Fruit fly (Drosophila melanogaster): Measurements from ENCODE around the gene CG42371.

The CG42371 gene

DNA sequence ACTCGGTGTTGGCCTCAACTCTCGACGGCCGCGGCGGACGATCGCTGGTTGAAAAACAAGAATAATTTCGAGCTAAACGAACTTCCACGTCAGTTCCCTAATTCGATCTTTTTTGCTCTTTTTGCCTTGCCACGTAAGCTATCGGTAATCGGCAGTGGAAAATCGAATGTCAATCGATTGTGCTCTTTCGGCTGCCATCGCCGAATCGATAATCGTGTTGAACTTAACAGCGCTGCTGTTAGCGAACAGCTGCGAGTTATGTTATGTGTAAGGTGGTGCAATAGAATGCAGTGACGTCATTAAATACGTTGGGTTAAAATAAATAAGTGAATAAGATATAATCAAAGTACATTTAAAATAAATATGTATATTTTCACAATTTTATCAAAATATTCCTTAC, 19.7 kb upstream of the CG42371 start, which contains the start of gene Sec24CD (continued):
- TF ChIP-seq kni (GFP tag; optimal IDR thresholded peaks at IDR 0.05): no peak
- TF ChIP-seq NfI (GFP tag; optimal IDR thresholded peaks at IDR 0.05): no peak
- TF ChIP-seq unpg (GFP tag; optimal IDR thresholded peaks at IDR 0.05): no peak
- no peak for TF ChIP-seq emc (GFP tag; optimal IDR thresholded peaks at IDR 0.05)
- TF ChIP-seq CG18011 (GFP tag; optimal IDR thresholded peaks at IDR 0.05): no peak
- no peak for TF ChIP-seq ase (GFP tag; IDR thresholded peaks at IDR 0.05)
- no peak for TF ChIP-seq gsb (GFP tag; IDR thresholded peaks at IDR 0.05)
- TF ChIP-seq CG10321 (GFP tag; IDR thresholded peaks at IDR 0.05): no peak
- no peak for TF ChIP-seq CG13296 (GFP tag; optimal IDR thresholded peaks at IDR 0.05)
- no peak for TF ChIP-seq CG5953 (GFP tag; IDR thresholded peaks at IDR 0.05)
- peak; percentile 84; the same call in 1 of the 2 replicates for TF ChIP-seq amos (GFP tag; IDR thresholded peaks at IDR 0.05; ENCODE audit: partially characterized antibody)
- TF ChIP-seq Opbp (GFP tag; IDR thresholded peaks at IDR 0.05; ENCODE audit: partially characterized antibody): peak; percentile 92; the same call in 2 of the 3 replicates
- TF ChIP-seq zf30C (GFP tag; optimal IDR thresholded peaks at IDR 0.05): no peak
- TF ChIP-seq CG8765 (GFP tag; IDR thresholded peaks at IDR 0.05): no peak
- TF ChIP-seq Xrp1 (GFP tag; IDR thresholded peaks at IDR 0.05): no peak
- no peak for TF ChIP-seq Hmx (GFP tag; optimal IDR thresholded peaks at IDR 0.05)
- no peak for TF ChIP-seq CG11085 (GFP tag; IDR thresholded peaks at IDR 0.05)
- TF ChIP-seq CG4282 (GFP tag; optimal IDR thresholded peaks at IDR 0.05): no peak
- TF ChIP-seq HmgD (GFP tag; optimal IDR thresholded peaks at IDR 0.05): no peak
- no peak for TF ChIP-seq gt (GFP tag; IDR thresholded peaks at IDR 0.05)
- no peak for TF ChIP-seq Adf1 (GFP tag; IDR thresholded peaks at IDR 0.05)
- peak; percentile 46 for TF ChIP-seq lbe (GFP tag; optimal IDR thresholded peaks at IDR 0.05)
- TF ChIP-seq gem (tag; optimal IDR thresholded peaks at IDR 0.05): no peak
- no peak for TF ChIP-seq pan (optimal IDR thresholded peaks at IDR 0.05)
- TF ChIP-seq pan (GFP tag; optimal IDR thresholded peaks at IDR 0.05 in 1 of 2, IDR thresholded peaks at IDR 0.05 in 1 of 2): no peak
- no peak for TF ChIP-seq Taf1 (GFP tag; IDR thresholded peaks at IDR 0.05)
- TF ChIP-seq Gug (GFP tag; IDR thresholded peaks at IDR 0.05): no peak
- no peak for TF ChIP-seq her (GFP tag; optimal IDR thresholded peaks at IDR 0.05)
- no peak for TF ChIP-seq CG18764 (GFP tag; optimal IDR thresholded peaks at IDR 0.05)
- TF ChIP-seq CG34376 (GFP tag; optimal IDR thresholded peaks at IDR 0.05): peak; percentile 35
- TF ChIP-seq toy (GFP tag; IDR thresholded peaks at IDR 0.05): no peak
- TF ChIP-seq CG12769 (tag; optimal IDR thresholded peaks at IDR 0.05): no peak
- peak; percentile 38; the same call in 1 of the 2 replicates for TF ChIP-seq vvl (GFP tag; IDR thresholded peaks at IDR 0.05)
- peak; percentile 94 for TF ChIP-seq mld (GFP tag; IDR thresholded peaks at IDR 0.05; ENCODE audit: partially characterized antibody)
- no peak for TF ChIP-seq sqz (GFP tag; optimal IDR thresholded peaks at IDR 0.05)
- TF ChIP-seq CG10147 (GFP tag; optimal IDR thresholded peaks at IDR 0.05): no peak
- peak; percentile 20 for TF ChIP-seq CG10979 (tag; optimal IDR thresholded peaks at IDR 0.05)
- TF ChIP-seq CG2678 (tag; optimal IDR thresholded peaks at IDR 0.05): no peak
- TF ChIP-seq CG16863 (GFP tag; optimal IDR thresholded peaks at IDR 0.05): no peak
- no peak for TF ChIP-seq CG18619 (GFP tag; optimal IDR thresholded peaks at IDR 0.05)
- TF ChIP-seq Hr51 (GFP tag; optimal IDR thresholded peaks at IDR 0.05): no peak
- no peak for TF ChIP-seq CG6683 (GFP tag; optimal IDR thresholded peaks at IDR 0.05)
- TF ChIP-seq CG6765 (GFP tag; optimal IDR thresholded peaks at IDR 0.05): no peak
- no peak for TF ChIP-seq Hey (tag; optimal IDR thresholded peaks at IDR 0.05)
- no peak for TF ChIP-seq CG4707 (GFP tag; optimal IDR thresholded peaks at IDR 0.05)
- no peak for TF ChIP-seq Fer2 (tag; optimal IDR thresholded peaks at IDR 0.05)
- no peak for TF ChIP-seq fu2 (GFP tag; optimal IDR thresholded peaks at IDR 0.05)
- TF ChIP-seq CG8478 (optimal IDR thresholded peaks at IDR 0.05): no peak
- TF ChIP-seq CG13775 (GFP tag; optimal IDR thresholded peaks at IDR 0.05): no peak
- no peak for TF ChIP-seq CG1647 (GFP tag; optimal IDR thresholded peaks at IDR 0.05)
- no peak for TF ChIP-seq lab (GFP tag; optimal IDR thresholded peaks at IDR 0.05)
- no peak for TF ChIP-seq schlank (tag; optimal IDR thresholded peaks at IDR 0.05)

Measured in whole organism, embryonic.